Fruit fly (Drosophila melanogaster): ENCODE data around the gene CG4678.

The CG4678 gene

dm6 chrX:16691440-16691839 is 4.5 kb upstream of the CG4678 start (continued):
- TF ChIP-seq CG9876 (GFP tag; optimal IDR thresholded peaks at IDR 0.05) = peak; percentile 76
- peak in 1 of 2 experiments; percentile 32 for TF ChIP-seq crp (GFP tag; optimal IDR thresholded peaks at IDR 0.05)
- peak; percentile 43 for TF ChIP-seq BtbVII (GFP tag; optimal IDR thresholded peaks at IDR 0.05)
- peak; percentile 54 for TF ChIP-seq ab (GFP tag; optimal IDR thresholded peaks at IDR 0.05)
- TF ChIP-seq kay (GFP tag; optimal IDR thresholded peaks at IDR 0.05) = peak; percentile 67
- peak; percentile 79 for TF ChIP-seq Nf-YA (GFP tag; IDR thresholded peaks at IDR 0.05)
- TF ChIP-seq Lpt (GFP tag; optimal IDR thresholded peaks at IDR 0.05) = no peak
- peak; percentile 35 for TF ChIP-seq CG17186 (GFP tag; optimal IDR thresholded peaks at IDR 0.05)

- TF ChIP-seq CG18262 (tag; optimal IDR thresholded peaks at IDR 0.05) (no peak), gem (tag; optimal IDR thresholded peaks at IDR 0.05) (peak; percentile 64), CG30403 (GFP tag; optimal IDR thresholded peaks at IDR 0.05) (peak; percentile 16), Ssrp (tag; optimal IDR thresholded peaks at IDR 0.05) (peak; percentile 17), CG12659 (GFP tag; optimal IDR thresholded peaks at IDR 0.05) (peak; percentile 10), Sox102F (GFP tag; optimal IDR thresholded peaks at IDR 0.05) (peak; percentile 44), grau (tag; optimal IDR thresholded peaks at IDR 0.05) (peak; percentile 55), CG8359 (GFP tag; optimal IDR thresholded peaks at IDR 0.05; ENCODE audit: borderline replicate concordance) (no peak), CG12391 (tag; optimal IDR thresholded peaks at IDR 0.05) (peak; percentile 48), klu (GFP tag; IDR thresholded peaks at IDR 0.05) (no peak), PHDP (tag; optimal IDR thresholded peaks at IDR 0.05) (peak; percentile 12), CG8388 (GFP tag; optimal IDR thresholded peaks at IDR 0.05) (peak; percentile 13), nmo (GFP tag; optimal IDR thresholded peaks at IDR 0.05) (peak; percentile 29), dmrt99B (tag; optimal IDR thresholded peaks at IDR 0.05) (peak; percentile 49), CG13123 (GFP tag; optimal IDR thresholded peaks at IDR 0.05) (no peak), CG9817 (tag; optimal IDR thresholded peaks at IDR 0.05) (peak; percentile 35), Eip74EF (GFP tag; optimal IDR thresholded peaks at IDR 0.05) (peak in 1 of 2 experiments; percentile 25), Hr78 (GFP tag; optimal IDR thresholded peaks at IDR 0.05) (peak in 1 of 2 experiments; percentile 57), CG10366 (GFP tag; IDR thresholded peaks at IDR 0.05) (0 out of 2 replicates have a peak, but pooled peaks have one; percentile 11), Dek (tag; optimal IDR thresholded peaks at IDR 0.05) (peak; percentile 18), CG11695 (GFP tag; IDR thresholded peaks at IDR 0.05) (no peak), cwo (GFP tag; optimal IDR thresholded peaks at IDR 0.05) (peak; percentile 3), HmgZ (tag; optimal IDR thresholded peaks at IDR 0.05) (peak; percentile 3), nom (GFP tag; optimal IDR thresholded peaks at IDR 0.05) (no peak), row (GFP tag; IDR thresholded peaks at IDR 0.05) (0 out of 3 replicates have a peak, but pooled peaks have one; percentile 33), CG2678 (tag; optimal IDR thresholded peaks at IDR 0.05) (no peak), CG32767 (GFP tag; IDR thresholded peaks at IDR 0.05) (no peak), CG9727 (GFP tag; optimal IDR thresholded peaks at IDR 0.05) (peak; percentile 20), CG15269 (tag; optimal IDR thresholded peaks at IDR 0.05) (peak; percentile 54), sens-2 (GFP tag; IDR thresholded peaks at IDR 0.05) (no peak), CG13424 (tag; optimal IDR thresholded peaks at IDR 0.05) (peak; percentile 47), CG17385 (GFP tag; optimal IDR thresholded peaks at IDR 0.05) (peak; percentile 39), CG7839 (tag; optimal IDR thresholded peaks at IDR 0.05) (peak; percentile 51), CG7556 (GFP tag; optimal IDR thresholded peaks at IDR 0.05) (peak; percentile 58), CG12236 (GFP tag; optimal IDR thresholded peaks at IDR 0.05) (no peak), CG2120 (GFP tag; optimal IDR thresholded peaks at IDR 0.05) (peak; percentile 37), tio (GFP tag; optimal IDR thresholded peaks at IDR 0.05) (no peak), CG18599 (GFP tag; optimal IDR thresholded peaks at IDR 0.05) (peak; percentile 1), lab (GFP tag; optimal IDR thresholded peaks at IDR 0.05) (no peak), CG6689 (GFP tag; IDR thresholded peaks at IDR 0.05) (0 out of 2 replicates have a peak, but pooled peaks have one; percentile 8)
These were observed 3.6 kb upstream of the CG4678 start for dm6 chrX:16692325-16692724.
